Fruit fly (Drosophila melanogaster) whole organism, embryonic: ENCODE measurements around the gene dlt.

Experiments
- CG12236 ChIP-seq: fragments of 200-800 bp; sonication (Bioruptor generic); optimal IDR thresholded peaks from 2 replicates; lab custom pipeline; 2016; ENCODE audit warnings: missing biosample characterization, missing genetic modification characterization
- CG14667 ChIP-seq: fragments of 200-800 bp; sonication (Bioruptor generic); IDR thresholded peaks from 2 replicates; pipeline ENCODE4 v1.3.6; 2022; ENCODE audit warnings: missing biosample characterization, missing genetic modification characterization
- CG3163 ChIP-seq: fragments of 200-800 bp; sonication (Bioruptor generic); optimal IDR thresholded peaks from 3 replicates; lab custom pipeline; 2016; ENCODE audit warnings: missing biosample characterization, missing genetic modification characterization
- CG3838 ChIP-seq: fragments of 200-800 bp; sonication (Bioruptor generic); optimal IDR thresholded peaks from 3 replicates; lab custom pipeline; 2016; ENCODE audit warnings: missing biosample characterization, missing genetic modification characterization
- Dp ChIP-seq: fragments of 200-800 bp; sonication (Bioruptor generic); optimal IDR thresholded peaks from 2 replicates; lab custom pipeline; 2018; ENCODE audit warnings: missing biosample characterization, mild to moderate bottlenecking, missing genetic modification characterization, moderate library complexity
- gem ChIP-seq: fragments of 200-800 bp; sonication (Bioruptor generic); optimal IDR thresholded peaks from 2 replicates; lab custom pipeline; 2019; ENCODE audit warnings: missing biosample characterization, mild to moderate bottlenecking, missing genetic modification characterization, moderate library complexity
- maf-S ChIP-seq: fragments of 200-800 bp; sonication (Bioruptor generic); optimal IDR thresholded peaks from 2 replicates; lab custom pipeline; 2016; ENCODE audit warnings: missing biosample characterization, missing genetic modification characterization
- sr ChIP-seq: fragments of 200-800 bp; sonication (Bioruptor generic); IDR thresholded peaks from 3 replicates; pipeline ENCODE4 v1.3.6; 2022; ENCODE audit warnings: missing biosample characterization, missing genetic modification characterization

DNA sequence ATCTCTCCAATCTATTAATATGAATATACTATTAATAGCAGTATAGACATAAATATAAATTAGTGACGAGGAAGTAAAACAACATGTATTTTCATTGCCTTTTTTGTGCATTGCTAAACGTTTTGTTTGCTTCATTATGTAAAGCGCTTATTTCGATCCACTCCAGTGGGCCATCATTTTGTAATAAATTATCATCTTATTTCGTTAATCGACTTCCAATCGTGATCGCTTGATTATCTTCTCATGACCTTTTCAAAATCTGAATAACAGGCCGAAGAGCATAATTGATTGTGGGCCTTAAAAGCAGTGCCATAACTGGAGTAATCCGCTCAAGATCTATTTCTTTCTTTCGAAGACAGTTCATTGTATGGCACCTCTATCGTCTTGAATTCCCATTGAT is 22.3 kb upstream of the dlt start:
- TF ChIP-seq CG12236 (no peak), gem (tag; lab: Kevin White, UChicago) (no peak), CG3163 (no peak), maf-S (GFP tag; lab: Kevin White, UChicago) (no peak), sr (GFP tag; lab: Robert Waterston, UW) (no peak), CG3838 (GFP tag; lab: Kevin White, UChicago) (no peak), CG14667 (GFP tag; lab: Robert Waterston, UW) (no peak), Dp (GFP tag; lab: Kevin White, UChicago) (no peak)
